Fruit fly (Drosophila melanogaster): Measurements from ENCODE around the gene CG5888.

dm6 chr2L:16351805-16352584 is 96.3 kb downstream of the CG5888 start:
- TF ChIP-seq CG17806 (tag; optimal IDR thresholded peaks at IDR 0.05) (no peak), rn (GFP tag; IDR thresholded peaks at IDR 0.05) (no peak), D1 (tag; optimal IDR thresholded peaks at IDR 0.05) (no peak), CG14655 (GFP tag; optimal IDR thresholded peaks at IDR 0.05) (no peak), CG15710 (tag; optimal IDR thresholded peaks at IDR 0.05) (no peak), Pif1A (GFP tag; optimal IDR thresholded peaks at IDR 0.05) (no peak), CG32121 (GFP tag; IDR thresholded peaks at IDR 0.05) (no peak)
